Worm (Caenorhabditis elegans) whole organism, L4/young adult: ENCODE results near the gene gst-41.

Experiments
- W03F9.2 ChIP-seq: fragments of 150-350 bp; optimal IDR thresholded peaks from 2 replicates; lab custom pipeline; 2014; ENCODE audit warnings: missing biosample characterization, missing genetic modification characterization
- dao-5 ChIP-seq: sonication (generic microtip); optimal IDR thresholded peaks from 2 replicates; lab custom pipeline; 2016; ENCODE audit warnings: missing genotype, missing genetic modification characterization, moderate library complexity, missing compliant biosample characterization
- him-1 ChIP-seq: sonication (generic microtip); optimal IDR thresholded peaks from 2 replicates; lab custom pipeline; 2016; ENCODE audit warnings: missing genotype, missing genetic modification reagents, missing genetic modification characterization, missing compliant biosample characterization

- no peak for TF ChIP-seq W03F9.2 (tag; lab: Kevin White, UChicago)
- TF ChIP-seq dao-5 = no peak
- TF ChIP-seq him-1 = no peak
These were observed 1.5 kb upstream of the gst-41 start, which contains the start of gene srx-60 for ce11 chrV:7400588-7400987.
